Fruit fly (Drosophila melanogaster): ENCODE data around the gene CG32548.

Gene CG32548

DNA sequence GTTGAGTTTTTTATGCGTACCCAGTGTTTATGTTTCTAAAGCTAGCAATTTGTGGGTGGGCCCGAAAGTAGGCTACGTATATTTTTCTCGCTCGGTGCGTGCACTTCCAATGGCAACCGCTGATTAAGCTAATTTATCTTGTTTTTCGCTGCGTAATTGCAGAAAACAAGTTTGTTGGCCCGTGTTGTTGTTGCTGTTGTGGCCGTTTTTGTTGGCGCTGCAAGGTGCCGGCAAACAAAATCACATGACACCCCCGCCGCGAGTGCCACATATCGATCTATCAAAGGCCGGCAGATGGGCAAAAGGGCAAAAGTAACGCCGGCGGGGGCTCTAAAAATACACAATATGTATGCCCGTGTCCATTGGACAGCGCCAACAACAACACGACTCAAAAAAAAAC is 30.9 kb downstream of the CG32548 start:
- no peak for TF ChIP-seq noc (tag; optimal IDR thresholded peaks at IDR 0.05)

DNA sequence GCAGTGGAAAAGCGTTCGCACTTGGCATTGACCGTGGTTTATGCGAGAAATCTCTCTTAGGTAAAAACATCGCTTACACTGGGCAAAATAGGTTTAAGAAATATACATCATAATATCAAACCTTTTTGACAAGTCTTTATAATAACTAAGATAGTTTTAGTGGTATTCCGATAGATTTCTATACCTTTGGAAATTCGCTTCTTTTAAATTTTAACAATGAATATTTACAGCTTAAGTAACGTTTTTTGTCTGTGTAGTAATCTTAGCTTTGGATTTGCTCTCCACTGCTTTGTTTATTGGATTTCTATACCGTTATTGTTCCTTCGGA is 33.0 kb downstream of the CG32548 start:
- no peak for TF ChIP-seq noc (tag; optimal IDR thresholded peaks at IDR 0.05)

DNA sequence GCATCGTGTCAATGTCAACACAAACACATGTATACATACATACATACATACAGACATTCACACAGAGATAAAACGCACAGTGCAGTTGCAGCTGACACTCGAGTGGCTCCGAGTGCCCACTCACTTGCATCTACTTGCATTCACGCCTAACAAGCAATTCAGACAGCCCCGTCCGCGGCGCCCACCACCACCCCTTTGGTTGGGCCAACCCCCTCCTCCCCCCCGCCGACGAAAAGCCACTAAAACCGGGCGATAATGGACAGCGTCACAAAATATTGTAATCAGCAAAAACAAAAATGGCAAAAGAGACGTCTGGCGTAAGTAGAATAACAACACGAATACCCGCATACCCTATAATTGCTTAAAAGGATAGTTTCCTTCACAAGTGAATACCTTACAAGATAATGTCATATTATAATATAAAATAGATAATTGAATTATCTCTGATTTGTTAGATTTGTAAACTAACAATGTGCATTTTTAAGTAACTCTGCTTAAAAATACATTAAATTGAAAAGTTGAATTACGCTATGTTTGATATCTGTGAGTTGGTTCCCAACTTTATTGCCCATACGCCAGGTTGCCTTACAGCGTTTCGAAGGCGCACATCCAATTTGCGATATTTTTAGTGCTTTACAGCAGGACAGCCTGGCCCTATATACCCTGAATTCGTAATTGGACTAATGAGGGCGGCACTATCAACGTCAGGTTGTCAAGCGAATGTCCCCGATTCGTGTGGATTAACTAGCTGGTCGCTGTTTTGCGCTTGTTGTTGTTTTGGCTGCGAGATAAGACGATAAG is 33.6 kb downstream of the CG32548 start:
- TF ChIP-seq noc (tag; optimal IDR thresholded peaks at IDR 0.05): peak; percentile 67

DNA sequence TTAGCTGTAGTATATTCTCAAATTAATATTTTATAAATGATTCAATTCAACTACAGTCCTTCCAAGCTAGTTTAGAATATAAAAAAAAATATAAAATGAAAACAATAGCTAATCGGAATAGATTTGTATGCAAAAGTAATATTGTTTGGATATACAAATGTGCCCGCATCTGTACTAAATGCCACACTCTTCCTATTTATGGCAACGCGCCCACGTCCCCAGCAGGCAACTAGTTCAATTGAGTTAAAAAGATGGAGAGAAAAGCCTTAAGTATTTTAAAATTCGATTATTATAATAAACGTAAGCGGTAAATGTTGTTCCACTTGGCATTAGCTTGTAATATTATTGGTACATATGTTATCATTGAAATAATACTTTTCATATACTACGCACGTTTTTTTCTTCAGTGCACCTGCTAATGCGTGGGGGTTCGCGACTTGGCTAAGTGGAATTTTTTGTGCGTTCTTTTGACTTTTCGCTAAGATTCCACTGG is 34.8 kb downstream of the CG32548 start:
- peak; percentile 77 for TF ChIP-seq noc (tag; optimal IDR thresholded peaks at IDR 0.05)

DNA sequence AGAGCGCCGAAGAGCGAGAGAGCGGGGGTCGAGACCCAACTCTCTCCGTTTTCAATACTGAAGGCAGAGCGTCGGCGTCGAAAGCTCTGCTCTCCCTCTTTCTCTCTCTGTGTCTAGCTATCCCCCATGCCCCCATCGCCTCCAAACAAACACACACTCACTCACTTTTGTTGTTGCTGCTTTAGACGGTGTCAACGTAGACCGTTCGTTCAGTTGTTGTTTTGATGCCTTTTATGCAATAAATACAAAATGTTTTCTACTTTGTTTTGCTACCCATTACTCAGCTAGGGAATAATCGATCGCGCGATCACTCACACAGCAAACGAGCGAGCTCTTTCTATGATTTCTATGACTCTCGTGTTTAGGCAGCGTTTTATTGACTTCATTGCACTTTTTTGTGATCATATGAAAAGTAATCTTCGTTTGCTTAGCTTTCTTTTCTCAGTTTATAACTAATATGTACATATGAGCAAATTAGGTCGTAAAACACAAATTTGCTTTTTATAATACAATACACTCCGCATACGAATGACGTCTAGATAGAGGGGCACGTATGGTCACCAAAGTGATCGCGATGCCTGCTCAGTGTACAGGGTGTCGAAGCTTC is 35.6 kb downstream of the CG32548 start:
- TF ChIP-seq noc (tag; optimal IDR thresholded peaks at IDR 0.05): peak; percentile 81

DNA sequence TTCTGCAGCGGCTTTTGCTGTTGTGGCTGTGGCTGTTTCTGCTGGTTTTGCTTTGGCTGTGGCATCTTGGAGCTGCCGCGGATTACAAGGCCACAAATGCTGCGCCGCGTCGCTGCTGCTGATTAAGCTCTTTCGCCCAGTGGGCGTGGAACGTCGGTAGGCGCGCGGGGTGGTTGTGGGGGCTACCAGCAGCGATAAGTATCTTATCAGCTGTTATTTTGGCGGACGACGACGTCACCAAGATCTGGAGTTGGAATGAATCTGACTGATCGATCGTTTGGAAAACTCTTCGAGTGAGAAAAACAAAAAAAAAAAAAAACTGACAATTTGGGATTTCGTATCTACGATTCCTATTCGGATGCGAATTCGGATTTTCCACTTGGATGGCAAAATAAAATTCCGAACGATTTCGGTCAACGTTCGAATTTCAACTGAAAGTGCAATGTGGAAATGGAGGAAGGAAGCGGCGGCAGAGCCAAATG is 36.2 kb downstream of the CG32548 start:
- no peak for TF ChIP-seq noc (tag; optimal IDR thresholded peaks at IDR 0.05)

DNA sequence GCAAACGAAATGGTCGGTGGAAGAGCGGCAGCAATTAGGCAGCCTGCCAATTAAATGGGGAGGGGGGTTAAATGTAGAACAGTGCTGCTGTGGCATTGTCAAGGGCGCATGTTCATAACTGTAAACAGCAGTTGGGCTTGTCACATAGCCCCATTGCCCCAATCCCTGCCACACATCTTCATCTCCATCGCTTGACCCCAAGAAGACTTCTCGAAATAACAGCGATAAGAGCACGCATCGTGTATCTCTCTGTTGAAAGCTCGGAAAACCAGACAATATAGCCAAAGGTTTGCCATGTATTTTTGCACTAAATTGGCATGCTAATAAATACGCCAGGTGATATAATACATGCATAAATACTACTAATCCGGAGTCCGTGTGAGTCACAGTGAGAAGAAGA is 37.8 kb downstream of the CG32548 start:
- no peak for TF ChIP-seq noc (tag; optimal IDR thresholded peaks at IDR 0.05)

DNA sequence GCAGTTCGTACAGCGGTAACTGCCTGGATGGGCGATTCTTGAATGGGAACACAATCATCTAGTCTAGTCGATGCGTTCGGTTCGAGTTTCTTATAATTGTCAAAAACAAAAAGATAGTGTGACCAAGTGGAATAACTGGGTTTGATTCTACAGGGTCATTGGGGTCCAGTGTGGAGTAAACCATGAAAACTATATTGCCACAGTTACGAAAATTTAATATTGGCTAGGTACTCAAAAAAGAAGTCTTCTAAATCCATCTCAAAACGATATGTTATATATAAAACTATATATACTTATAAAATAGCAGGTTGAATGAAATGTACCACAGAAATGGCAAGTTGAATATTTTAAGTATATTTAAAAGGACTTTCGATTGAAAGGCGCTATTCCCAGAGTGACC is 40.4 kb downstream of the CG32548 start, which contains the start of gene CG34328:
TSS of gene CG34328 (minus strand) at position 101 of the 400 bp plus-strand sequence.
- no peak for TF ChIP-seq noc (tag; optimal IDR thresholded peaks at IDR 0.05)

DNA sequence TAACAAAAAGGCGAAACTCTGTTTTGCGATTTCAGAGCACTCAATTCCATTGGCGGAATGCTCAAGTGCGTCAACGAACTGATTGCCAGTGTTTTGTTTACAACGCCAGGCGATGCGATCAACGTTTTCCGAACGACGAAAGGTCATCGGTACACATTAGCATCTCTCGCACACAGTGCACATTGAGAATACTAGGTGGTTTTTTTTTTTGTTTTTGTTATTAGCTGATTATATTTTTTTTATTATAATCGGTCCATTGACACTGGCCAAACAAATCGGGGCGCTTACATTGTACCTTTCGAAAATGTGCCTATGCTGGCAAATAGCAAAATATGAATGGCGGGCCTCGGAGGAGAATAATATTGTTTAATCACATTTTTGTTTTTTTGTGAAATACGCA is 45.2 kb downstream of the CG32548 start:
- TF ChIP-seq noc (tag; optimal IDR thresholded peaks at IDR 0.05): no peak

DNA sequence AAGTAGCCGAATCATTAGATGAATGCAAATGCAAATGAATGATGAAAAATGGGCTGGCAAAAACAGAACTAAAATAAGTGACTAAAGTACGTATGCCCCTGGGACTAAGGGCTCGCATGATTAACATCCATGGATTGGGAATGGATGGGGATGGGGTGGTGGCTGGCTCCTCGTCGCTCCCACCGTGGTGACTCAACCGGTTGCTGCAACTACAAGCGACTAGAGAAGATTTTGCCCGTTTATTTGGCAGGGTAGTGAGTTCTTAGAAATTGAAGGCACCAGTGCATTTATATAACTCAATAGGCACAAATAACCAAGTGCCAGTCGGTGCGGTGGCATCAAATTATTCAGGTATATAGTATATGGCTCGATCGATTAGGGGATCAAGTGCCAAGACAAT is 53.6 kb downstream of the CG32548 start, which contains the start of gene Tsf1:
TSS of gene Tsf1 (plus strand) at position 301 of the 400 bp plus-strand sequence.
- no peak for TF ChIP-seq noc (tag; optimal IDR thresholded peaks at IDR 0.05)

DNA sequence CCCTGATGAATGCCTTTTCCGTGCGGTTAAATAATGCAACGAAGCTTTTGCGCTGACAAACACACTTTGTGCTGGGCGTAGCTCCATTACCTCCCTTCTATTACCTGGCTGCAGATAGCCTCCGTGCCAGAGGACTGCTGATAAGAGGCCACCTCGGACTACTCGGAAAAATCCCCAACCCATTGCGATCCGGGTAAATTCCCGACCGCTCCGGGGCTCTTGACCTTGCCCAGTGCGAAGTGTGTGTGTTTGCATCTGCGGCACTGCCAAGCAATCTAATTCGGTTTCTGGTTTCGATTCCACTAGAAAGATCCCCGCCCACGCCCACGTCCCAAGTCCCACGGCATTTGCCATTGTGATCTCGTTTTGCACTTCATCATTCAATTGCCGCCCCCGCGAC is 54.6 kb downstream of the CG32548 start:
- TF ChIP-seq noc (tag; optimal IDR thresholded peaks at IDR 0.05): no peak
